Fruit fly (Drosophila melanogaster) whole organism, embryonic: ENCODE results near the gene PpV.

Experiments used
- Adf1 ChIP-seq: fragments of 200-800 bp; sonication (Bioruptor generic); IDR thresholded peaks from 2 replicates; pipeline ENCODE4 v1.3.6; 2022; ENCODE audit warnings: missing biosample characterization, missing genetic modification characterization
- Antp ChIP-seq: fragments of 200-800 bp; sonication (Bioruptor generic); optimal IDR thresholded peaks from 3 replicates; lab custom pipeline; 2016; ENCODE audit warnings: missing biosample characterization, missing genetic modification characterization
- Asciz ChIP-seq: fragments of 200-800 bp; sonication (Bioruptor generic); optimal IDR thresholded peaks from 2 replicates; lab custom pipeline; 2017; ENCODE audit warnings: missing biosample characterization, mild to moderate bottlenecking, missing genetic modification characterization, missing genetic modification reagents
- CG10321 ChIP-seq: fragments of 200-800 bp; sonication (Bioruptor generic); IDR thresholded peaks from 2 replicates; pipeline ENCODE4 v1.3.6; 2022; ENCODE audit warnings: missing biosample characterization, missing genetic modification characterization
- CG10565 ChIP-seq: fragments of 200-800 bp; sonication (Bioruptor generic); optimal IDR thresholded peaks from 3 replicates; lab custom pipeline; 2016; ENCODE audit warnings: missing biosample characterization, mild to moderate bottlenecking, missing genetic modification characterization
- CG10654 ChIP-seq: fragments of 200-800 bp; sonication (Bioruptor generic); optimal IDR thresholded peaks from 2 replicates; lab custom pipeline; 2016; ENCODE audit warnings: missing biosample characterization, missing genetic modification characterization
- CG14710 ChIP-seq: fragments of 200-800 bp; sonication (Bioruptor generic); optimal IDR thresholded peaks from 3 replicates; lab custom pipeline; 2019; ENCODE audit warnings: missing biosample characterization, mild to moderate bottlenecking, missing genetic modification characterization, moderate library complexity
- CG14860 ChIP-seq: fragments of 200-800 bp; sonication (Bioruptor generic); IDR thresholded peaks from 3 replicates; pipeline ENCODE4 v1.3.6; 2022; ENCODE audit warnings: missing biosample characterization, missing genetic modification characterization; ENCODE audit not compliant: partially characterized antibody
- CG15479 ChIP-seq: fragments of 200-800 bp; sonication (Bioruptor generic); optimal IDR thresholded peaks from 3 replicates; lab custom pipeline; 2019; ENCODE audit warnings: missing biosample characterization, mild to moderate bottlenecking, missing genetic modification characterization, moderate library complexity
- CG17186 ChIP-seq: fragments of 200-800 bp; sonication (Bioruptor generic); optimal IDR thresholded peaks from 3 replicates; lab custom pipeline; 2017; ENCODE audit warnings: missing biosample characterization, missing genetic modification reagents, missing genetic modification characterization
- CG18262 ChIP-seq: fragments of 200-800 bp; optimal IDR thresholded peaks from 3 replicates; lab custom pipeline; 2019; ENCODE audit warnings: missing biosample characterization, mild to moderate bottlenecking, missing genetic modification characterization, moderate library complexity
- CG1832 ChIP-seq: fragments of 200-800 bp; sonication (Bioruptor generic); optimal IDR thresholded peaks from 2 replicates; lab custom pipeline; 2017; ENCODE audit warnings: missing biosample characterization, mild to moderate bottlenecking, missing genetic modification characterization, inconsistent platforms
- CG2129 ChIP-seq: fragments of 200-800 bp; sonication (Bioruptor generic); IDR thresholded peaks from 2 replicates; pipeline ENCODE4 v1.3.6; 2022; ENCODE audit warnings: missing biosample characterization, missing genetic modification characterization; ENCODE audit not compliant: partially characterized antibody
- CG33557 ChIP-seq: fragments of 200-800 bp; sonication (Bioruptor generic); optimal IDR thresholded peaks from 2 replicates; lab custom pipeline; 2019; ENCODE audit warnings: missing biosample characterization, mild to moderate bottlenecking, missing genetic modification characterization, moderate library complexity
- CG42726 ChIP-seq: fragments of 200-800 bp; sonication (Bioruptor generic); IDR thresholded peaks from 2 replicates; pipeline ENCODE4 v1.3.6; 2022; ENCODE audit warnings: missing biosample characterization, missing genetic modification characterization; ENCODE audit not compliant: partially characterized antibody
- CG7839 ChIP-seq: fragments of 200-800 bp; sonication (Bioruptor generic); optimal IDR thresholded peaks from 3 replicates; lab custom pipeline; 2018; ENCODE audit warnings: missing biosample characterization, mild to moderate bottlenecking, missing genetic modification characterization, moderate library complexity
- CG7963 ChIP-seq: fragments of 200-800 bp; sonication (Bioruptor generic); IDR thresholded peaks from 3 replicates; pipeline ENCODE4 v1.3.6; 2022; ENCODE audit warnings: missing biosample characterization, missing genetic modification characterization; ENCODE audit not compliant: partially characterized antibody
- CG7987 ChIP-seq: fragments of 200-800 bp; sonication (Bioruptor generic); optimal IDR thresholded peaks from 2 replicates; lab custom pipeline; 2018; ENCODE audit warnings: missing biosample characterization, mild to moderate bottlenecking, missing genetic modification characterization, moderate library complexity
- CG8290 ChIP-seq, 3 experiments: fragments of 200-800 bp; sonication (Bioruptor generic); optimal IDR thresholded peaks; 2 replicates each; lab custom pipeline; 2016 to 2019; ENCODE audit warnings: missing biosample characterization in 3 of 3, missing genetic modification characterization in 3 of 3, mild to moderate bottlenecking in 2 of 3, moderate library complexity in 1 of 3
- CG9609 ChIP-seq: fragments of 200-800 bp; sonication (Bioruptor generic); optimal IDR thresholded peaks from 3 replicates; lab custom pipeline; 2016; ENCODE audit warnings: missing biosample characterization, missing genetic modification characterization
- CrebB ChIP-seq: fragments of 200-800 bp; sonication (Bioruptor generic); optimal IDR thresholded peaks from 3 replicates; lab custom pipeline; 2018; ENCODE audit warnings: missing biosample characterization, mild to moderate bottlenecking, missing genetic modification characterization
- H2.0 ChIP-seq: fragments of 200-800 bp; sonication (Bioruptor generic); IDR thresholded peaks from 2 replicates; pipeline ENCODE4 v1.3.6; 2022; ENCODE audit warnings: missing biosample characterization, missing genetic modification characterization
- Hr51 ChIP-seq, 2 experiments: fragments of 200-800 bp; sonication (Bioruptor generic); optimal IDR thresholded peaks; 2 replicates in 1 of 2; 3 replicates in 1 of 2; lab custom pipeline; 2016 to 2018; ENCODE audit warnings: missing biosample characterization in 2 of 2, missing genetic modification characterization in 2 of 2, mild to moderate bottlenecking in 1 of 2, moderate library complexity in 1 of 2
- Myb ChIP-seq: fragments of 200-800 bp; sonication (Bioruptor generic); optimal IDR thresholded peaks from 2 replicates; lab custom pipeline; 2016; ENCODE audit warnings: missing biosample characterization, missing genetic modification characterization
- NK7.1 ChIP-seq: fragments of 200-800 bp; sonication (Bioruptor generic); optimal IDR thresholded peaks from 3 replicates; lab custom pipeline; 2016; ENCODE audit warnings: missing biosample characterization, missing genetic modification characterization
- Nf-YB ChIP-seq: fragments of 200-800 bp; sonication (Bioruptor generic); optimal IDR thresholded peaks from 3 replicates; lab custom pipeline; 2019; ENCODE audit warnings: missing biosample characterization, mild to moderate bottlenecking, missing genetic modification characterization, moderate library complexity
- Oli ChIP-seq: fragments of 200-800 bp; sonication (Bioruptor generic); optimal IDR thresholded peaks from 2 replicates; lab custom pipeline; 2018; ENCODE audit warnings: missing biosample characterization, mild to moderate bottlenecking, missing genetic modification characterization, moderate library complexity
- Xrp1 ChIP-seq: fragments of 200-800 bp; sonication (Bioruptor generic); IDR thresholded peaks from 2 replicates; pipeline ENCODE4 v1.3.6; 2022; ENCODE audit warnings: missing biosample characterization, missing genetic modification characterization
- aop ChIP-seq: fragments of 200-800 bp; sonication (Bioruptor generic); IDR thresholded peaks from 2 replicates; pipeline ENCODE4 v1.3.6; 2022; ENCODE audit warnings: missing biosample characterization, missing genetic modification characterization
- ato ChIP-seq: fragments of 200-800 bp; sonication (Bioruptor generic); IDR thresholded peaks from 2 replicates; pipeline ENCODE4 v1.3.6; 2022; ENCODE audit warnings: missing biosample characterization, missing genetic modification characterization; ENCODE audit not compliant: partially characterized antibody
- az2 ChIP-seq: fragments of 200-800 bp; sonication (Bioruptor generic); optimal IDR thresholded peaks from 3 replicates; lab custom pipeline; 2016; ENCODE audit warnings: missing biosample characterization, missing genetic modification characterization
- br ChIP-seq: fragments of >200 bp; optimal IDR thresholded peaks from 2 replicates; lab custom pipeline; 2017
- disco-r ChIP-seq: fragments of 200-800 bp; sonication (Bioruptor generic); optimal IDR thresholded peaks from 2 replicates; lab custom pipeline; 2016; ENCODE audit warnings: missing biosample characterization, missing genetic modification characterization
- dmrt99B ChIP-seq: fragments of 200-800 bp; sonication (Bioruptor generic); optimal IDR thresholded peaks from 2 replicates; lab custom pipeline; 2018; ENCODE audit warnings: missing biosample characterization, mild to moderate bottlenecking, missing genetic modification characterization, moderate library complexity
- esg ChIP-seq: fragments of 200-800 bp; sonication (Bioruptor generic); conservative IDR thresholded peaks from 2 replicates; pipeline ENCODE4 v1.3.6; 2022; ENCODE audit warnings: missing biosample characterization, missing genetic modification characterization
- ftz-f1 ChIP-seq: fragments of 200-800 bp; sonication (Bioruptor generic); optimal IDR thresholded peaks from 2 replicates; lab custom pipeline; 2016; ENCODE audit warnings: missing biosample characterization, missing genetic modification characterization
- gsb ChIP-seq: fragments of 200-800 bp; sonication (Bioruptor generic); IDR thresholded peaks from 2 replicates; pipeline ENCODE4 v1.3.6; 2022; ENCODE audit warnings: missing biosample characterization, missing genetic modification characterization
- hth ChIP-seq: fragments of >200 bp; optimal IDR thresholded peaks from 2 replicates; lab custom pipeline; 2017; ENCODE audit warnings: inconsistent platforms
- ken ChIP-seq: fragments of 200-800 bp; sonication (Bioruptor generic); IDR thresholded peaks from 3 replicates; pipeline ENCODE4 v1.3.6; 2022; ENCODE audit warnings: missing biosample characterization, missing genetic modification characterization
- kni ChIP-seq: fragments of 200-800 bp; sonication (Bioruptor generic); optimal IDR thresholded peaks from 3 replicates; lab custom pipeline; 2017; ENCODE audit warnings: mild to moderate bottlenecking, missing biosample characterization, missing genetic modification reagents, missing genetic modification characterization
- mirr ChIP-seq: fragments of 200-800 bp; sonication (Bioruptor generic); optimal IDR thresholded peaks from 3 replicates; lab custom pipeline; 2018; ENCODE audit warnings: missing biosample characterization, mild to moderate bottlenecking, missing genetic modification characterization
- oc ChIP-seq: fragments of 200-800 bp; sonication (Bioruptor generic); optimal IDR thresholded peaks from 2 replicates; lab custom pipeline; 2018; ENCODE audit warnings: missing biosample characterization, mild to moderate bottlenecking, missing genetic modification characterization, moderate library complexity
- psq ChIP-seq: fragments of 200-800 bp; sonication (Bioruptor generic); optimal IDR thresholded peaks from 2 replicates; lab custom pipeline; 2017; ENCODE audit warnings: missing biosample characterization, missing genetic modification characterization
- sens-2 ChIP-seq: fragments of 200-800 bp; sonication (Bioruptor generic); IDR thresholded peaks from 2 replicates; pipeline ENCODE4 v1.3.6; 2022; ENCODE audit warnings: missing biosample characterization, missing genetic modification characterization
- sim ChIP-seq: fragments of 200-800 bp; sonication (Bioruptor generic); IDR thresholded peaks from 2 replicates; pipeline ENCODE4 v1.3.6; 2022; ENCODE audit warnings: missing biosample characterization, missing genetic modification characterization
- sisA ChIP-seq: fragments of 200-800 bp; sonication (Bioruptor generic); IDR thresholded peaks from 2 replicates; pipeline ENCODE4 v1.3.6; 2022; ENCODE audit warnings: missing biosample characterization, missing genetic modification characterization
- tgo ChIP-seq: fragments of 200-800 bp; sonication (Bioruptor generic); IDR thresholded peaks from 3 replicates; pipeline ENCODE4 v1.3.6; 2022; ENCODE audit warnings: missing biosample characterization, missing genetic modification characterization
- tup ChIP-seq: fragments of 200-800 bp; sonication (Bioruptor generic); optimal IDR thresholded peaks from 2 replicates; lab custom pipeline; 2016; ENCODE audit warnings: missing biosample characterization, mild to moderate bottlenecking, missing genetic modification characterization, moderate library complexity
- vvl ChIP-seq: fragments of 200-800 bp; sonication (Bioruptor generic); IDR thresholded peaks from 2 replicates; pipeline ENCODE4 v1.3.6; 2022; ENCODE audit warnings: missing biosample characterization, missing genetic modification characterization
- zfh1 ChIP-seq: fragments of 200-800 bp; sonication (Bioruptor generic); IDR thresholded peaks from 3 replicates; pipeline ENCODE4 v1.3.6; 2022; ENCODE audit warnings: missing biosample characterization, missing genetic modification characterization

Gene PpV

dm6 chrX:6339970-6340548 is 32.7 kb downstream of the PpV start (continued):
- TF ChIP-seq vvl (GFP tag; lab: Robert Waterston, UW), result peak; percentile 81
- TF ChIP-seq ftz-f1 (GFP tag; lab: Kevin White, UChicago), result no peak
- no peak for TF ChIP-seq CG10654 (GFP tag; lab: Kevin White, UChicago)
- TF ChIP-seq CG14860 (GFP tag; lab: Robert Waterston, UW), result no peak
- no peak for TF ChIP-seq Myb
- TF ChIP-seq ato (GFP tag; lab: Robert Waterston, UW), result no peak
- TF ChIP-seq CG14710, result peak; percentile 8
- peak; percentile 56 for TF ChIP-seq esg (GFP tag; lab: Robert Waterston, UW)
- no peak for TF ChIP-seq hth
- no peak for TF ChIP-seq CG2129 (GFP tag; lab: Robert Waterston, UW)
- TF ChIP-seq ken (GFP tag; lab: Robert Waterston, UW), result 0 out of 3 replicates have a peak, but pooled peaks have one; percentile 46
- TF ChIP-seq Adf1 (GFP tag; lab: Robert Waterston, UW), result no peak; the same call in 1 of the 2 replicates
- no peak for TF ChIP-seq gsb
- no peak for TF ChIP-seq disco-r (GFP tag; lab: Kevin White, UChicago)
- peak; percentile 68 for TF ChIP-seq CG7839
- no peak for TF ChIP-seq CG7963
- peak; percentile 18; the same call in 1 of the 2 replicates for TF ChIP-seq sim (GFP tag; lab: Robert Waterston, UW)
- no peak for TF ChIP-seq CG15479 (GFP tag; lab: Kevin White, UChicago)
- TF ChIP-seq CG42726 (GFP tag; lab: Robert Waterston, UW), result no peak
- peak; percentile 35 for TF ChIP-seq CG18262 (tag; lab: Kevin White, UChicago)
- peak; percentile 47 for TF ChIP-seq sisA (GFP tag; lab: Robert Waterston, UW)
- TF ChIP-seq CG33557 (GFP tag; lab: Kevin White, UChicago), result no peak
- TF ChIP-seq aop (GFP tag; lab: Robert Waterston, UW), result no peak
- TF ChIP-seq mirr (GFP tag; lab: Kevin White, UChicago), result no peak
- TF ChIP-seq CG10321 (GFP tag; lab: Robert Waterston, UW), result no peak
- no peak for TF ChIP-seq CG8290 (GFP tag; optimal IDR thresholded peaks at IDR 0.05; lab: Kevin White, UChicago)
- peak in 1 of 2 experiments; percentile 70 for TF ChIP-seq CG8290 (tag; optimal IDR thresholded peaks at IDR 0.05; lab: Kevin White, UChicago)
- TF ChIP-seq CG7987, result no peak
- no peak for TF ChIP-seq CG17186 (GFP tag; lab: Kevin White, UChicago)
- peak; percentile 43; the same call in 1 of the 2 replicates for TF ChIP-seq sens-2 (GFP tag; lab: Robert Waterston, UW)
- peak; percentile 96 for TF ChIP-seq oc (tag; lab: Kevin White, UChicago)
- TF ChIP-seq CG9609, result no peak
- TF ChIP-seq Antp, result peak; percentile 3
- TF ChIP-seq NK7.1 (GFP tag; lab: Kevin White, UChicago), result no peak
- TF ChIP-seq kni (GFP tag; lab: Kevin White, UChicago), result no peak
- no peak for TF ChIP-seq CG10565 (GFP tag; lab: Kevin White, UChicago)
- TF ChIP-seq Oli, result peak; percentile 30
- no peak for TF ChIP-seq tup (GFP tag; lab: Kevin White, UChicago)
- peak; percentile 59 for TF ChIP-seq H2.0 (GFP tag; lab: Robert Waterston, UW)
- TF ChIP-seq br (lab: Kevin White, UChicago), result no peak
- TF ChIP-seq Nf-YB (GFP tag; lab: Kevin White, UChicago), result no peak
- TF ChIP-seq Hr51 (GFP tag; optimal IDR thresholded peaks at IDR 0.05; lab: Kevin White, UChicago), result peak in 1 of 2 experiments; percentile 53
- TF ChIP-seq Xrp1 (GFP tag; lab: Robert Waterston, UW), result peak; percentile 75
- TF ChIP-seq psq (GFP tag; lab: Kevin White, UChicago), result peak; percentile 93
- peak; percentile 56 for TF ChIP-seq dmrt99B (tag; lab: Kevin White, UChicago)
- TF ChIP-seq CrebB (tag; lab: Kevin White, UChicago), result peak; percentile 42
- TF ChIP-seq tgo (GFP tag; lab: Robert Waterston, UW), result peak; percentile 68
- peak; percentile 34 for TF ChIP-seq Asciz (GFP tag; lab: Kevin White, UChicago)
- peak; percentile 2 for TF ChIP-seq az2 (GFP tag; lab: Kevin White, UChicago)
- peak; percentile 73 for TF ChIP-seq zfh1 (GFP tag; lab: Robert Waterston, UW)
- TF ChIP-seq CG1832 (GFP tag; lab: Kevin White, UChicago), result no peak
